Fruit fly (Drosophila melanogaster): Measurements from ENCODE around the gene Cyp4ae1.

- TF ChIP-seq pan (optimal IDR thresholded peaks at IDR 0.05) (no peak), psq (optimal IDR thresholded peaks at IDR 0.05) (no peak), usp (GFP tag; optimal IDR thresholded peaks at IDR 0.05) (no peak), Dll (optimal IDR thresholded peaks at IDR 0.05) (no peak)
Measured at dm6 chrX:2134226-2134880, 44.5 kb upstream of the Cyp4ae1 start.

Measured in whole organism.